Fruit fly (Drosophila melanogaster) whole organism: ENCODE results near the gene AIMP2.

Experiments
- CG8478 ChIP-seq: fragments of >200 bp; optimal IDR thresholded peaks from 2 replicates; lab custom pipeline; 2018; ENCODE audit warnings: inconsistent platforms
- Dll ChIP-seq: fragments of >200 bp; optimal IDR thresholded peaks from 2 replicates; lab custom pipeline; 2017
- EcR ChIP-seq, 2 experiments: fragments of >200 bp; optimal IDR thresholded peaks; 2 replicates each; lab custom pipeline; 2017; ENCODE audit warnings: missing biosample characterization in 2 of 2, missing genetic modification characterization in 2 of 2, missing genetic modification reagents in 2 of 2
- pan ChIP-seq: fragments of >200 bp; optimal IDR thresholded peaks from 2 replicates; lab custom pipeline; 2017
- psq ChIP-seq: fragments of >200 bp; optimal IDR thresholded peaks from 2 replicates; lab custom pipeline; 2017
- usp ChIP-seq: fragments of >200 bp; optimal IDR thresholded peaks from 2 replicates; lab custom pipeline; 2017; ENCODE audit warnings: missing biosample characterization, missing genetic modification characterization, mixed read lengths

Gene AIMP2

DNA sequence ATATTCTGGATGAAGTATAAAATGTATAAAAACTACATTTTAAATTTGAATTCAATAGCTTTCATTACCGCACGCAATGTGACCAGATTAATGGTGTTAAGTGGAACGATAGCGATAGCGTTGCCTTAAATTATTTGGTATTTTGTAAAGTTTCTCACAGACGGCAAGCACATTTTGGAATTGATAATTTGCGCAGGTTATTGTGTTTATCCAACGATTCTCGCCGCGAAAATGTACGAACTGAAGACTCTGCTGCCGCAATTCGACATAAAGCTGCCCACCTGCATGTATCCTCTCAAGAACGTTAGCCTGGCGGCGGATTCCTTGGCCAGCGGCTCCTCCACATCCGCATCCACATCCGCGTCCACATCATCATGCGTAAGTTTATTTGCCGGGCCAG, at the start of gene AIMP2:
Gene AIMP2 (plus strand): TSS at position 135 of the 400 bp plus-strand sequence.
- no peak for TF ChIP-seq CG8478 (lab: Kevin White, UChicago)
- TF ChIP-seq usp, result no peak
- no peak for TF ChIP-seq psq (lab: Kevin White, UChicago)
- TF ChIP-seq pan (lab: Kevin White, UChicago), result no peak
- no peak for TF ChIP-seq Dll
- TF ChIP-seq EcR (GFP tag; optimal IDR thresholded peaks at IDR 0.05; lab: Kevin White, UChicago), result no peak

DNA sequence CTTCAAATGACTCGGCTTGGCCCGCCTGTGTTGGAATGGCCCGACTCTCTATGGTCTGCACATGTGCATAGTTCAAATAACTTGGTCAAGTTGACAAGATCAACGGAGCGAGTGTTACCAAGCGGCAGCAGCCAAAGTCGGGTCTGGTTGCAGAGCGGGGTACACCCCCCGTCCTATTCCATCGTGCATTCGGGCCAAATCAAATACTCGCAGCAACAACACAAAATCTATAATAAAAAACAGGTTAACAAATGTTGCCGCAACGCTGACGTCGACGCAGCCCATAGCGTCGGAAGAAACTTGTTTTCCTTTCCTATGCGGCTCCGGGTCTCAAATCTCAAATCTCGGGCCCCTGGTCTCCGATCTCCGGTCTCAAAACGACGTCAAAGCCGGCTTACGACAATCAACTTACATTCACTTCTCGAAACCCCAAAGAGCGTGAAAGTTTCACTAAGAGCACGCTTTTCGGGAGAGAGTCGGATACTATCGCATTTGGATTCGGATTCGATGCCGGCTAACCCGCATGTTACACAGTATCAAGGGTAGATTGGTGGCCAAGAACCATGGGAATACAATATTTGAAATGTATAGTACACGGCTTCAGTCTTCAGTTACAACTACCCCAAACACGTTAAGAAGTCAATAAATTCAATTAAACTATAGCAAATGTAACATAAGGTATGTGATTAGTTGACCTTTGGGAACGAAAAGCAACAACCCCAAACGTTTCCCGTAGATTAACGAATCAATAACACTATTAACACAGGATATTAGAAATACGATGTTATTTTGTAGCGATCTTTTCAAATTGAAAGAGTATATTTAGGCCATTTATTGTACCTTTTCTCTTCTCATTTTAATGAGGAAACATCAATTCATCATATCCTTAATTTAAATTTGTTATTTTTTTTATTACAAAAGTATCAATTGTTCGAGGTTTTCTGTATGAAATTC, 48.9 kb upstream of the AIMP2 start:
- TF ChIP-seq psq (lab: Kevin White, UChicago) (no peak), Dll (no peak), EcR (GFP tag; optimal IDR thresholded peaks at IDR 0.05; lab: Kevin White, UChicago) (peak in 1 of 2 experiments; percentile 12), CG8478 (lab: Kevin White, UChicago) (no peak), usp (no peak), pan (lab: Kevin White, UChicago) (peak; percentile 98)

DNA sequence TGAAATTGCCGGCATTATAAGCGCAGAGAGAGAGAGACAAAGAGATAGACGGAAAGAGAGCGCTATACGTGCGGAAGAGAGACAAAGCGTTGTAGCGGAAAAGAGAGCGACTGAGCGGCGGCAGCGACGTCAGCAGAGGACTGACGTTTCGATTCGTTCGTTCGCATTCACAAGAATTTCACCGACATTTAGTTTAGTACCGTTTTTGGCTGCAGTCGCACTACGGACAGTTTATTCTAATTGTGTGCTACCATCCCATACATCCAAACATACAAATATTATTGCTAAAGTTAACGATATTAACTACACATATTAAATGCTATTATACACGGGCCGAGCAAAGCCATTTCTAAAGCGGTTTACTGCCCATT, 48.2 kb upstream of the AIMP2 start, which contains the start of gene CrebA:
Gene CrebA (plus strand): TSS at position 168 of the 371 bp plus-strand sequence.
- TF ChIP-seq CG8478 (lab: Kevin White, UChicago) (no peak), usp (no peak), pan (lab: Kevin White, UChicago) (no peak), Dll (no peak), psq (lab: Kevin White, UChicago) (no peak), EcR (GFP tag; optimal IDR thresholded peaks at IDR 0.05; lab: Kevin White, UChicago) (no peak)

DNA sequence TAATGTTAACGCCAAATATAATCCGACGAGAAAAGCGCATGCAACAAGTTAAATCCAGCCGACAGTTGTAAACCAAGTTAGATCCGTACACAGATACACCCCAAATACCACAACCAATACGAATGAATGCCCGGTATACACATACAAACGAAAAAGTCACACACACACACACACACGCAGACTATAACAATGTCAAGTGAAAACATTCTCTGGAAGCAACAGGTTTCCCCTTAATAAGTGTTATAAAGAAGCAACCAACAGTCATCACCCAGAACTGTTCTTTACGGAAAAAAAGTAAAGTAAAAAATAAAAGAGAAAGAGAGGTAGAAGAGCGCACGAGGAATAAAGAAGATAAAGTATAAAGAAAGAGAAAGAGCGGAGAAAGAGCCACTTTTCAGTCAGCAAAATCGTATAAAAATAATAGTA, 47.6 kb upstream of the AIMP2 start:
- TF ChIP-seq psq (lab: Kevin White, UChicago), result no peak
- TF ChIP-seq EcR (GFP tag; optimal IDR thresholded peaks at IDR 0.05; lab: Kevin White, UChicago), result no peak
- no peak for TF ChIP-seq usp
- TF ChIP-seq Dll, result no peak
- no peak for TF ChIP-seq pan (lab: Kevin White, UChicago)
- no peak for TF ChIP-seq CG8478 (lab: Kevin White, UChicago)

DNA sequence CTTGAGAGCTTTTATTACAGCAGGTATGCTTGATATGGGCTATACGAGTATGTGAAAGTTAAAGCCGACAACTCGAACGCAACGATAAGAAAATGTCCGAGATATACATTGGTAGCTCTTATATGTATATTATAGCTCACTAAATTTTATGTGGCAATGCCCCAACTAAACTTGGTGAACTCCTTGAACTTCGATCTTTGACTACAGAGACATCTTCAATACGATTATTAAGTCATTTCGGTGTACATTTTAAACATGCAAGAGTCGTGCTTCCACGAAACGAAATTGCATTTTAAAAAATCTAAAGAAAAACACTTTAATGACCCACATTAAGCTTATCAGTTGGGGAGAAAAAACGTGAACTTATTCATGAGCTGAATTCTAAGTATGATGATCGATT, 46.9 kb upstream of the AIMP2 start:
- TF ChIP-seq pan (lab: Kevin White, UChicago) (peak; percentile 1), Dll (no peak)

DNA sequence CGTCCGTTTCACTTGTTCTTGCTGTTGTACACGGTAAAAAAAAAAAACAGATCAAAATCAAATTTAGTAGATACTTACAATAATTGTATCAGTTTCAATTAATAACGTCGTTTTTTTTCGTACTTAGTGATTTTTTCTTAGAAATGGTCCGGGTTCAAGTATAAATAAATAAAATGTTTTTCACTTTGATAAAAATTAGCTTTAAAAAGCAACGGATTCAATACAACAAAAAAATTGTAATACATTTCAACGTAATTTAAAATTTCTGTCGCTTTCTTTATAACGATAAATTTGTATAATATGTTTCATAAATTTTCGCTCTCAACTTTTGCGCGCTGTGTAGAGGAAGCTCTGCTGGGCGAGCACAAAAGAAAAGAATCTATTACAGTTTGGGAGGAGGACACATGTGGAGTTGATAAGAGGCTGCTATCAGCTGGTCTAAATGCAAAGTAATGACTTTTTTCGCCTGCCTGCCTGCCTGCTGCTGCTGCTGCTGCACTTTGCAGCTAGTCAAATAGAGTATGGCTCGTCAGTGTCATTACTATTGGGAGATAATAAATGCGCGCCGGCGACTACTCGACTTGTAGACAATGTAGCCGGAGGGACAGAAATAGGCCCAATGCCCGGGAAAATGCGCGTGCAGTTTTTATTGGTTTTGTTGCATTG, 45.4 kb upstream of the AIMP2 start:
- TF ChIP-seq usp, result no peak
- peak in 1 of 2 experiments; percentile 19 for TF ChIP-seq EcR (GFP tag; optimal IDR thresholded peaks at IDR 0.05; lab: Kevin White, UChicago)
- TF ChIP-seq psq (lab: Kevin White, UChicago), result no peak

DNA sequence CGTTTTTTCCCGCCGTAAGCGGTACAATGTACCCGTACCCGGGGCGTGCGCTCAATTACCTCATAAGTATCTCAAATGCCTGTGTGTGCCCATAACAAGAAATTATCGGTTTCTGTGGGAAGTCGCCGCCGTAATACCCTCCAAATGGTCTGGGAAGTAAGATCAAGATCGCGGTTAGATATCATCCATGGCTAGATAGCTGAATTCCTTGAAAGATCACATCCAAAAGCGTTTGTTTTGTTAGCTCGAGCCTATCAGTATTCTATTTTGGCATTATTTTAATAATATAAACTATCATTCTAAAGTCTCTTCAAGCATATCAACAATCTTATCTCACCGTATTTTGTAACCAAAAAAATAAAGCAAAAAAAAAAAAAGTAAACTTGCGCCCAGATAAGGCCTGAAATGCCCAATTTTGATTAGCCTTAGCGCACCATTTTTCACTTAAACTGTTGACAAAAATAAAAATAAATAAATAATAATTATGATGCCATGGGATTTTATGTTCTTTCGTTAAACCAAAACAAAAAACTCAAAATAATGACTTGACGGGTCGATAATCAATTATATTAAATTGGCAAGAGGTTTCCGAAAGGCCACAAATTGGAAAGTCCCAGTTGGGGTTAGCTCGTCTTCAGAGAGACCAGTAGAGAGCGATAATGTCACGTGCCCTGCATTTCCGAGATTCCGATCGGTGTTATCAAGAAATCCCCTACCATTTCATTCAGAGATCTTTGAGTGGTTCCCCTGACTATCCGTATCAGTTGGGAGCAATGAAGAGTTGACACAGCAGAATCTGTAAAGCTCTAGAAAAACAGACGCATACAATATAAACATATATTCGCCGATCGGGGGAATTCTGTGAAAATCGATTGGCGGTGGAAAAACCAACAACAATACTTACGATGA, 44.6 kb upstream of the AIMP2 start:
- TF ChIP-seq usp (no peak), Dll (no peak), psq (lab: Kevin White, UChicago) (no peak), pan (lab: Kevin White, UChicago) (no peak), EcR (GFP tag; optimal IDR thresholded peaks at IDR 0.05; lab: Kevin White, UChicago) (no peak), CG8478 (lab: Kevin White, UChicago) (no peak)

DNA sequence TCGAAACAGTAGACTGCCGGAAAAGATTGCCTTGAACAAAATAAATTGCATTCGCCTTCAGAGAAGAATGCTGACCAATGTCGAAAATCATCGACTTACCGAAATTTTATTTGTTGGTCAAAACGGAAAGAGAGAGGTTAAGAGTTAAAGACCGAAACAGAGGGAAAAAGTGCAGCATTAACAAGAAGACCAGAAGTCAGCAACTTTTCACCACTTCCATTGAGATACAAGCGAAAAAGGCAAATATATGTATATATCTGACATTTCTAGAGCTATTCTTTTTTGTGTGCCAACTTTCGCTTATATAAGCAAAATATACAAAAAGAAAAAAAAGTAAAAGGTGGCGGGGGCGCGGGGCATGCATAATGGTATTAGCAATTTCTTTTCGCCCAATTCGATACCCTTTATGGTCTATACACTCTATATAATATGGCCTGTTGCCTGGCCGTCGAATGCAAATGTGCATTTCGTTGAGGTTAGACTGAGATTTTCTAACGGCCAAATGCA, 43.5 kb upstream of the AIMP2 start:
- TF ChIP-seq psq (lab: Kevin White, UChicago) (no peak), EcR (GFP tag; optimal IDR thresholded peaks at IDR 0.05; lab: Kevin White, UChicago) (no peak), pan (lab: Kevin White, UChicago) (no peak), usp (no peak), CG8478 (lab: Kevin White, UChicago) (no peak), Dll (no peak)

DNA sequence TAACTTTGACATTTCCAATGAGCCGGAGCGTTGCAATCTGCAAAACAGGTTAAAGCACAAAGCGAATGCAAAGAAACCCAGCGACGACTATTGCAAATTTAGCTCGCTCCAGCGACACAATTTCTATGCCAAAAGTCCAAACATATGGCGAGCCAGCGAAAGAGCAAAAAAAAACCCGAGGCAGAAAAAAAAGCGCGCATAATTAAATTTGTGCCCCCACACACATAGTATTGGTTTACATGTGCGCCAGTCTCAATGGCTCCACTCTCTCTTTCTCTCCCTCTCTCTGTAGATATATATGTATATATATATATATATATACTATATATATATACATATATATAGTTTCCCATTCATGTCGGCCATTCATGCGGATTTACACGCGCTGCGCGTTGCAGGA, 42.8 kb upstream of the AIMP2 start:
- no peak for TF ChIP-seq Dll
- no peak for TF ChIP-seq EcR (GFP tag; optimal IDR thresholded peaks at IDR 0.05; lab: Kevin White, UChicago)
- TF ChIP-seq psq (lab: Kevin White, UChicago), result no peak
- no peak for TF ChIP-seq CG8478 (lab: Kevin White, UChicago)
- no peak for TF ChIP-seq usp
- TF ChIP-seq pan (lab: Kevin White, UChicago), result no peak

DNA sequence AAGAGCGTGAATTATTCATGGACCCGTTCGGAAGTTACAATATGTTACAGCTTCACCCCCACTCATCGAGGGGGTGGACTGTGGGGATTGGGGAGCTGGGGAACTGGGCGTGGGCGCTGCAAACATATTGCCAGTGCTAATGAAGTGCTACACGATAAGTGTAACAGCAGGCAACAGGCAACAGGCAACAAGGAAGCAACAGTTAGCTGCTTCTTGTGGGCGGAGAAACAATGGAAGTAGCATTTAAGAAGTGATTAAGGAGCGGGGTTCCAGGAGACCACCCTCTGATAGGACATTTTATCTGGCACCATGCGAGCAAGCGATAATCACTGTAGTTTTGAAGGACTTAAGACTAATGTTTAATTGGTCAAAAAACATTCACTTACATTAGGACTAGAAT, 42.2 kb upstream of the AIMP2 start:
- TF ChIP-seq pan (lab: Kevin White, UChicago), result no peak
- TF ChIP-seq psq (lab: Kevin White, UChicago), result no peak
- no peak for TF ChIP-seq CG8478 (lab: Kevin White, UChicago)
- TF ChIP-seq Dll, result no peak
- TF ChIP-seq EcR (GFP tag; optimal IDR thresholded peaks at IDR 0.05; lab: Kevin White, UChicago), result no peak
- TF ChIP-seq usp, result no peak

DNA sequence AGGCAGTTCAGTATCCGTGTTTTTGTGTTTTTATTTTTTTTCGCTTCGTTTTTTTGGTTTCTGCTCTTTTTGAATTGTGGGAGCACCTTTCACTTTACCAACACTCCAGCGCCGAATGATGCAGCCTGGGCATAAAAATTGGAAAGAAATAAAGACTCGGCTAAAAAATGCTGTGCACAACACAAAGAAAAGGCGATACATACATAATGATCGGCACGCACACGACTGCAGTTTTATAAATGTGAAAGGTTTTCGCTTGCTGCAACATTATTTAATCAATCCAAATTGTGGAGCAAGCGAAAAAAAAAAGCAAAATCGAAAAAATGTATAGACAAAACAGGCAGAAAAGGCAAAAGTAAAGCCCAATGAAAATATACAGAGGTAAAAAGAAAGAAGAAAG, 40.4 kb upstream of the AIMP2 start:
- TF ChIP-seq pan (lab: Kevin White, UChicago), result no peak
- TF ChIP-seq psq (lab: Kevin White, UChicago), result no peak
- TF ChIP-seq CG8478 (lab: Kevin White, UChicago), result no peak
